Worm (Caenorhabditis elegans) whole organism, young adult: ENCODE data around the gene W08G11.3.
A peak's percentile ranks its signal among the peaks of the same experiment; 100 is the strongest.

Experiments
- B0261.1 ChIP-seq: sonication (generic microtip); optimal IDR thresholded peaks from 2 replicates; lab custom pipeline; 2016; ENCODE audit warnings: mild to moderate bottlenecking, missing genetic modification characterization, moderate library complexity, missing compliant biosample characterization
- C06A6.2 ChIP-seq: fragments of 200-800 bp; sonication (Bioruptor generic); conservative IDR thresholded peaks from 2 replicates; pipeline ENCODE4 v1.3.6; 2022; ENCODE audit warnings: missing genetic modification characterization, missing compliant biosample characterization
- C17E4.6 ChIP-seq: fragments of 200-800 bp; sonication (Bioruptor generic); IDR thresholded peaks from 2 replicates; pipeline ENCODE4 v1.3.6; 2022; ENCODE audit warnings: missing genetic modification reagents, missing genetic modification characterization, missing compliant biosample characterization
- D2030.7 ChIP-seq: fragments of 200-800 bp; sonication (Bioruptor generic); IDR thresholded peaks from 2 replicates; pipeline ENCODE4 v1.3.6; 2022; ENCODE audit warnings: missing genetic modification reagents, missing genetic modification characterization, missing compliant biosample characterization
- F10E7.11 ChIP-seq: sonication (generic microtip); optimal IDR thresholded peaks from 2 replicates; lab custom pipeline; 2017; ENCODE audit warnings: mild to moderate bottlenecking, missing genetic modification characterization, moderate library complexity, missing compliant biosample characterization
- Y56A3A.18 ChIP-seq: fragments of 200-800 bp; sonication (Bioruptor generic); IDR thresholded peaks from 2 replicates; pipeline ENCODE4 v1.3.6; 2022; ENCODE audit warnings: missing genetic modification reagents, missing genetic modification characterization, missing compliant biosample characterization
- ZK185.1 ChIP-seq: sonication (generic microtip); optimal IDR thresholded peaks from 2 replicates; lab custom pipeline; 2016; ENCODE audit warnings: mild to moderate bottlenecking, missing genetic modification characterization, missing compliant biosample characterization; ENCODE audit not compliant: poor library complexity, severe bottlenecking
- ama-1 ChIP-seq, 3 experiments: fragments of 150-350 bp in 1 of 3; sonication (generic microtip) in 2 of 3; optimal IDR thresholded peaks; 2 replicates each; lab custom pipeline; 2014 to 2018; ENCODE audit warnings: missing biosample characterization in 2 of 3, missing genetic modification characterization in 2 of 3, missing genetic modification reagents in 2 of 3
- aptf-2 ChIP-seq: fragments of 200-800 bp; sonication (Bioruptor generic); conservative IDR thresholded peaks from 2 replicates; pipeline ENCODE4 v1.3.6; 2022; ENCODE audit warnings: missing genetic modification reagents, missing genetic modification characterization, missing compliant biosample characterization
- atf-7 ChIP-seq: sonication (generic microtip); optimal IDR thresholded peaks from 2 replicates; lab custom pipeline; 2017; ENCODE audit warnings: mild to moderate bottlenecking, missing genetic modification characterization, missing compliant biosample characterization
- attf-6 ChIP-seq: fragments of 200-800 bp; sonication (Bioruptor generic); IDR thresholded peaks from 2 replicates; pipeline ENCODE4 v1.3.6; 2022; ENCODE audit warnings: missing genetic modification reagents, missing genetic modification characterization, missing compliant biosample characterization
- cebp-1 ChIP-seq, 2 experiments: fragments of 200-800 bp in 1 of 2; sonication (Bioruptor generic) in 1 of 2; sonication (generic microtip) in 1 of 2; IDR thresholded peaks in 1 of 2; optimal IDR thresholded peaks in 1 of 2; 2 replicates each; pipeline versions ENCODE4 v1.3.6 to Lab custom; 2017 to 2022; ENCODE audit warnings: missing compliant biosample characterization in 2 of 2, missing genetic modification characterization in 2 of 2, mild to moderate bottlenecking in 1 of 2, missing genetic modification reagents in 1 of 2, moderate library complexity in 1 of 2
- cebp-2 ChIP-seq: fragments of 200-800 bp; sonication (Bioruptor generic); IDR thresholded peaks from 2 replicates; pipeline ENCODE4 v1.3.6; 2022; ENCODE audit warnings: missing genetic modification characterization, missing compliant biosample characterization
- ceh-100 ChIP-seq: fragments of 200-800 bp; sonication (Bioruptor generic); IDR thresholded peaks from 2 replicates; pipeline ENCODE4 v1.3.6; 2022; ENCODE audit warnings: missing genetic modification reagents, missing genetic modification characterization, missing compliant biosample characterization
- ceh-40 ChIP-seq: fragments of 200-800 bp; sonication (Bioruptor generic); IDR thresholded peaks from 2 replicates; pipeline ENCODE4 v1.3.6; 2022; ENCODE audit warnings: missing genetic modification characterization, missing compliant biosample characterization
- ceh-79 ChIP-seq: sonication (generic microtip); optimal IDR thresholded peaks from 2 replicates; lab custom pipeline; 2017; ENCODE audit warnings: mild to moderate bottlenecking, missing genetic modification characterization, missing compliant biosample characterization
- ets-4 ChIP-seq: fragments of 200-800 bp; sonication (Bioruptor generic); optimal IDR thresholded peaks from 2 replicates; lab custom pipeline; 2018; ENCODE audit warnings: mild to moderate bottlenecking, missing genetic modification characterization, missing compliant biosample characterization
- him-1 ChIP-seq: sonication (generic microtip); optimal IDR thresholded peaks from 2 replicates; lab custom pipeline; 2016; ENCODE audit warnings: missing genotype, missing genetic modification reagents, missing genetic modification characterization, missing compliant biosample characterization
- hrde-1 ChIP-seq: sonication (generic microtip); optimal IDR thresholded peaks from 2 replicates; lab custom pipeline; 2016; ENCODE audit warnings: missing genetic modification characterization, mild to moderate bottlenecking, missing compliant biosample characterization, moderate library complexity, missing genotype, missing genetic modification reagents, borderline replicate concordance
- lag-1 ChIP-seq: fragments of 200-800 bp; sonication (Bioruptor generic); IDR thresholded peaks from 2 replicates; pipeline ENCODE4 v1.3.6; 2022; ENCODE audit warnings: missing genetic modification reagents, missing genetic modification characterization, missing compliant biosample characterization
- let-526 ChIP-seq: fragments of 200-800 bp; sonication (Bioruptor generic); IDR thresholded peaks from 2 replicates; pipeline ENCODE4 v1.3.6; 2022; ENCODE audit warnings: missing genetic modification reagents, missing genetic modification characterization, missing compliant biosample characterization
- let-607 ChIP-seq, 2 experiments: fragments of 200-800 bp in 1 of 2; sonication (Bioruptor generic) in 1 of 2; sonication (generic microtip) in 1 of 2; optimal IDR thresholded peaks; 2 replicates each; lab custom pipeline; 2016 to 2018; ENCODE audit warnings: mild to moderate bottlenecking in 2 of 2, missing compliant biosample characterization in 2 of 2, missing genetic modification characterization in 2 of 2, moderate library complexity in 2 of 2, missing genotype in 1 of 2
- lir-1 ChIP-seq: fragments of 200-800 bp; sonication (Bioruptor generic); conservative IDR thresholded peaks from 2 replicates; pipeline ENCODE4 v1.3.6; 2022; ENCODE audit warnings: missing genetic modification reagents, missing genetic modification characterization, missing compliant biosample characterization
- lsl-1 ChIP-seq: fragments of 200-800 bp; sonication (Bioruptor generic); optimal IDR thresholded peaks from 2 replicates; lab custom pipeline; 2018; ENCODE audit warnings: mild to moderate bottlenecking, missing genetic modification characterization, moderate library complexity, missing compliant biosample characterization
- madf-10 ChIP-seq: sonication (generic microtip); optimal IDR thresholded peaks from 2 replicates; lab custom pipeline; 2016; ENCODE audit warnings: mild to moderate bottlenecking, missing genetic modification characterization, missing compliant biosample characterization
- madf-6 ChIP-seq: fragments of 200-800 bp; sonication (Bioruptor generic); IDR thresholded peaks from 2 replicates; pipeline ENCODE4 v1.3.6; 2022; ENCODE audit warnings: missing genetic modification reagents, missing genetic modification characterization, missing compliant biosample characterization
- mel-28 ChIP-seq: sonication (generic microtip); optimal IDR thresholded peaks from 2 replicates; lab custom pipeline; 2016; ENCODE audit warnings: borderline replicate concordance, mild to moderate bottlenecking, missing genetic modification characterization, missing compliant biosample characterization
- mxl-1 ChIP-seq: sonication (generic microtip); optimal IDR thresholded peaks from 2 replicates; lab custom pipeline; 2016; ENCODE audit warnings: missing genetic modification characterization, missing compliant biosample characterization
- nfya-1 ChIP-seq: sonication (generic microtip); optimal IDR thresholded peaks from 2 replicates; lab custom pipeline; 2017; ENCODE audit warnings: antibody characterized with exemption, missing compliant biosample characterization, missing genetic modification characterization, borderline replicate concordance; ENCODE audit not compliant: insufficient read depth
- nhr-80 ChIP-seq: sonication (generic microtip); optimal IDR thresholded peaks from 2 replicates; lab custom pipeline; 2016; ENCODE audit warnings: missing genetic modification characterization, missing compliant biosample characterization
- repo-1 ChIP-seq: sonication (generic microtip); optimal IDR thresholded peaks from 2 replicates; lab custom pipeline; 2017; ENCODE audit warnings: mild to moderate bottlenecking, missing genetic modification characterization, missing compliant biosample characterization
- snpc-1.1 ChIP-seq: sonication (generic microtip); optimal IDR thresholded peaks from 2 replicates; lab custom pipeline; 2017; ENCODE audit warnings: missing genetic modification characterization, mild to moderate bottlenecking, missing compliant biosample characterization, antibody characterized with exemption, moderate library complexity, missing genotype, missing genetic modification reagents; ENCODE audit not compliant: insufficient read depth
- snpc-4 ChIP-seq, 5 experiments: fragments of 150-350 bp in 1 of 5; sonication (generic microtip) in 4 of 5; optimal IDR thresholded peaks; 2 replicates each; lab custom pipeline; 2014 to 2018; ENCODE audit warnings: missing genetic modification characterization in 5 of 5, missing biosample characterization in 3 of 5, antibody characterized with exemption in 2 of 5, mild to moderate bottlenecking in 2 of 5, missing compliant biosample characterization in 2 of 5, missing genotype in 2 of 5, moderate library complexity in 2 of 5, missing genetic modification reagents in 1 of 5
- tlf-1 ChIP-seq: fragments of 200-800 bp; sonication (Bioruptor generic); optimal IDR thresholded peaks from 2 replicates; lab custom pipeline; 2018; ENCODE audit warnings: mild to moderate bottlenecking, missing genetic modification characterization, missing compliant biosample characterization
- ztf-18 ChIP-seq: sonication (generic microtip); optimal IDR thresholded peaks from 2 replicates; lab custom pipeline; 2016; ENCODE audit warnings: missing genotype, mild to moderate bottlenecking, missing genetic modification characterization, missing compliant biosample characterization
- ztf-22 ChIP-seq: fragments of 200-800 bp; sonication (Bioruptor generic); optimal IDR thresholded peaks from 2 replicates; lab custom pipeline; 2018; ENCODE audit warnings: mild to moderate bottlenecking, missing genetic modification characterization, moderate library complexity, missing compliant biosample characterization
- ztf-26 ChIP-seq: sonication (generic microtip); optimal IDR thresholded peaks from 2 replicates; lab custom pipeline; 2017; ENCODE audit warnings: missing genetic modification characterization, missing compliant biosample characterization
- ztf-3 ChIP-seq: fragments of 200-800 bp; sonication (Bioruptor generic); optimal IDR thresholded peaks from 2 replicates; lab custom pipeline; 2018; ENCODE audit warnings: mild to moderate bottlenecking, missing genetic modification characterization, missing compliant biosample characterization
- ztf-6 ChIP-seq: fragments of 200-800 bp; sonication (Bioruptor generic); IDR thresholded peaks from 2 replicates; pipeline ENCODE4 v1.3.6; 2022; ENCODE audit warnings: missing genetic modification reagents, missing genetic modification characterization, missing compliant biosample characterization

W08G11.3 gene

ce11 chrV:16405366-16405765 lies 37.9 kb downstream of the W08G11.3 start (continued):
- TF ChIP-seq lsl-1: peak; percentile 81
- TF ChIP-seq snpc-4 (GFP tag; optimal IDR thresholded peaks at IDR 0.05; lab: Kevin White, UChicago): peak; percentile 3
- TF ChIP-seq snpc-4 (tag; optimal IDR thresholded peaks at IDR 0.05; lab: Kevin White, UChicago): peak in 1 of 4 experiments; percentile 14
- no peak for TF ChIP-seq repo-1 (tag; lab: Kevin White, UChicago)
- no peak for TF ChIP-seq F10E7.11 (tag; lab: Kevin White, UChicago)
- TF ChIP-seq ceh-100 (GFP tag; lab: Robert Waterston, UW): no peak
- TF ChIP-seq, all 124 proteins: peak for 4

ce11 chrV:16406357-16406756 lies 38.9 kb downstream of the W08G11.3 start:
- TF ChIP-seq ztf-3 (GFP tag; lab: Kevin White, UChicago) (no peak), let-526 (GFP tag; lab: Robert Waterston, UW) (no peak), C06A6.2 (GFP tag; lab: Robert Waterston, UW) (no peak), hrde-1 (tag; lab: Kevin White, UChicago) (no peak), nhr-80 (tag; lab: Kevin White, UChicago) (no peak), tlf-1 (GFP tag; lab: Kevin White, UChicago) (no peak), ama-1 (optimal IDR thresholded peaks at IDR 0.05; lab: Kevin White, UChicago) (no peak), ama-1 (GFP tag; optimal IDR thresholded peaks at IDR 0.05; lab: Kevin White, UChicago) (no peak), ztf-18 (no peak), nfya-1 (tag; lab: Kevin White, UChicago) (no peak), lag-1 (GFP tag; lab: Robert Waterston, UW) (no peak), mxl-1 (tag; lab: Kevin White, UChicago) (no peak)

- TF ChIP-seq madf-6 (GFP tag; lab: Robert Waterston, UW) (no peak), aptf-2 (GFP tag; lab: Robert Waterston, UW) (no peak), him-1 (no peak), B0261.1 (tag; lab: Kevin White, UChicago) (no peak), ceh-100 (GFP tag; lab: Robert Waterston, UW) (no peak), atf-7 (tag; lab: Kevin White, UChicago) (no peak), cebp-1 (GFP tag; IDR thresholded peaks at IDR 0.05; lab: Robert Waterston, UW) (no peak), cebp-1 (tag; optimal IDR thresholded peaks at IDR 0.05; lab: Kevin White, UChicago) (no peak)
Measured at ce11 chrV:16407663-16408062, 40.2 kb downstream of the W08G11.3 start, which contains the start of gene F26D2.3. F26D2.3 (plus strand) TSS chrV:16407963.

- TF ChIP-seq ztf-6 (GFP tag; lab: Robert Waterston, UW) (no peak), Y56A3A.18 (GFP tag; lab: Robert Waterston, UW) (no peak), attf-6 (GFP tag; lab: Robert Waterston, UW) (no peak), C17E4.6 (GFP tag; lab: Robert Waterston, UW) (no peak), ceh-40 (GFP tag; lab: Robert Waterston, UW) (no peak), ztf-22 (GFP tag; lab: Kevin White, UChicago) (no peak), ZK185.1 (no peak), madf-10 (tag; lab: Kevin White, UChicago) (no peak), ceh-79 (no peak), ets-4 (no peak), nfya-1 (tag; lab: Kevin White, UChicago) (no peak), snpc-1.1 (no peak), D2030.7 (GFP tag; lab: Robert Waterston, UW) (no peak), mel-28 (tag; lab: Kevin White, UChicago) (no peak), ztf-26 (tag; lab: Kevin White, UChicago) (no peak), lir-1 (GFP tag; lab: Robert Waterston, UW) (no peak), cebp-2 (GFP tag; lab: Robert Waterston, UW) (no peak), let-607 (tag; optimal IDR thresholded peaks at IDR 0.05; lab: Kevin White, UChicago) (no peak), tlf-1 (GFP tag; lab: Kevin White, UChicago) (no peak)
- TF ChIP-seq, all 124 proteins: peak for 0
Measured at ce11 chrV:16410521-16410920, 43.0 kb downstream of the W08G11.3 start, which contains the start of gene srh-145. srh-145 (plus strand) TSS chrV:16410713.
